Worm (Caenorhabditis elegans) whole organism, young adult: Measurements from ENCODE around the gene mdf-2.

Source experiments
- B0261.1 ChIP-seq: sonication (generic microtip); optimal IDR thresholded peaks from 2 replicates; lab custom pipeline; 2016; ENCODE audit warnings: mild to moderate bottlenecking, missing genetic modification characterization, moderate library complexity, missing compliant biosample characterization
- D2030.7 ChIP-seq: fragments of 200-800 bp; sonication (Bioruptor generic); IDR thresholded peaks from 2 replicates; pipeline ENCODE4 v1.3.6; 2022; ENCODE audit warnings: missing genetic modification reagents, missing genetic modification characterization, missing compliant biosample characterization
- F22D6.2 ChIP-seq: sonication (generic microtip); optimal IDR thresholded peaks from 2 replicates; lab custom pipeline; 2016; ENCODE audit warnings: mild to moderate bottlenecking, missing genetic modification characterization, missing compliant biosample characterization
- F33H1.4 ChIP-seq: fragments of 200-800 bp; sonication (Bioruptor generic); IDR thresholded peaks from 2 replicates; pipeline ENCODE4 v1.3.6; 2022; ENCODE audit warnings: missing genetic modification reagents, missing genetic modification characterization, missing compliant biosample characterization
- F37B4.10 ChIP-seq: fragments of 200-800 bp; sonication (Bioruptor generic); IDR thresholded peaks from 2 replicates; pipeline ENCODE4 v1.3.6; 2022; ENCODE audit warnings: missing genetic modification characterization, missing compliant biosample characterization
- F52B5.7 ChIP-seq: sonication (generic microtip); optimal IDR thresholded peaks from 2 replicates; lab custom pipeline; 2016; ENCODE audit warnings: mild to moderate bottlenecking, missing genetic modification characterization, missing compliant biosample characterization
- F55B11.4 ChIP-seq: sonication (generic microtip); optimal IDR thresholded peaks from 2 replicates; lab custom pipeline; 2016; ENCODE audit warnings: missing compliant biosample characterization, missing genetic modification characterization, borderline replicate concordance; ENCODE audit not compliant: insufficient read depth
- F57C9.4 ChIP-seq: sonication (generic microtip); optimal IDR thresholded peaks from 2 replicates; lab custom pipeline; 2017; ENCODE audit warnings: mild to moderate bottlenecking, missing genetic modification characterization, missing compliant biosample characterization
- K11D2.4 ChIP-seq: fragments of 200-800 bp; sonication (Bioruptor generic); IDR thresholded peaks from 2 replicates; pipeline ENCODE4 v1.3.6; 2022; ENCODE audit warnings: missing genetic modification reagents, missing genetic modification characterization, missing compliant biosample characterization
- K12H6.12 ChIP-seq: fragments of 200-800 bp; sonication (Bioruptor generic); optimal IDR thresholded peaks from 2 replicates; lab custom pipeline; 2018; ENCODE audit warnings: mild to moderate bottlenecking, missing genetic modification characterization, missing compliant biosample characterization
- Y53G8AR.9 ChIP-seq: fragments of 200-800 bp; sonication (Bioruptor generic); conservative IDR thresholded peaks from 2 replicates; pipeline ENCODE4 v1.3.6; 2022; ENCODE audit warnings: missing genetic modification reagents, missing genetic modification characterization, missing compliant biosample characterization
- Y56A3A.18 ChIP-seq: fragments of 200-800 bp; sonication (Bioruptor generic); IDR thresholded peaks from 2 replicates; pipeline ENCODE4 v1.3.6; 2022; ENCODE audit warnings: missing genetic modification reagents, missing genetic modification characterization, missing compliant biosample characterization
- Y67H2A.10 ChIP-seq: fragments of 200-800 bp; sonication (Bioruptor generic); conservative IDR thresholded peaks from 2 replicates; pipeline ENCODE4 v1.3.6; 2022; ENCODE audit warnings: missing genetic modification reagents, missing genetic modification characterization, missing compliant biosample characterization
- Y79H2A.3 ChIP-seq: fragments of 200-800 bp; sonication (Bioruptor generic); conservative IDR thresholded peaks from 2 replicates; pipeline ENCODE4 v1.3.6; 2022; ENCODE audit warnings: missing genetic modification reagents, missing genetic modification characterization, missing compliant biosample characterization
- Y95B8A.8 ChIP-seq: fragments of 200-800 bp; sonication (Bioruptor generic); IDR thresholded peaks from 2 replicates; pipeline ENCODE4 v1.3.6; 2022; ENCODE audit warnings: missing genetic modification reagents, missing genetic modification characterization, missing compliant biosample characterization
- aptf-2 ChIP-seq: fragments of 200-800 bp; sonication (Bioruptor generic); conservative IDR thresholded peaks from 2 replicates; pipeline ENCODE4 v1.3.6; 2022; ENCODE audit warnings: missing genetic modification reagents, missing genetic modification characterization, missing compliant biosample characterization
- atf-7 ChIP-seq: sonication (generic microtip); optimal IDR thresholded peaks from 2 replicates; lab custom pipeline; 2017; ENCODE audit warnings: mild to moderate bottlenecking, missing genetic modification characterization, missing compliant biosample characterization
- athp-1 ChIP-seq: sonication (generic microtip); optimal IDR thresholded peaks from 2 replicates; lab custom pipeline; 2017; ENCODE audit warnings: mild to moderate bottlenecking, missing genetic modification characterization, missing compliant biosample characterization
- attf-5 ChIP-seq: fragments of 200-800 bp; sonication (Bioruptor generic); optimal IDR thresholded peaks from 2 replicates; lab custom pipeline; 2018; ENCODE audit warnings: mild to moderate bottlenecking, missing genetic modification characterization, missing compliant biosample characterization
- attf-6 ChIP-seq: fragments of 200-800 bp; sonication (Bioruptor generic); IDR thresholded peaks from 2 replicates; pipeline ENCODE4 v1.3.6; 2022; ENCODE audit warnings: missing genetic modification reagents, missing genetic modification characterization, missing compliant biosample characterization
- cebp-1 ChIP-seq, 2 experiments: fragments of 200-800 bp in 1 of 2; sonication (Bioruptor generic) in 1 of 2; sonication (generic microtip) in 1 of 2; IDR thresholded peaks in 1 of 2; optimal IDR thresholded peaks in 1 of 2; 2 replicates each; pipeline versions ENCODE4 v1.3.6 to Lab custom; 2017 to 2022; ENCODE audit warnings: missing compliant biosample characterization in 2 of 2, missing genetic modification characterization in 2 of 2, mild to moderate bottlenecking in 1 of 2, missing genetic modification reagents in 1 of 2, moderate library complexity in 1 of 2
- ceh-27 ChIP-seq: fragments of 200-800 bp; sonication (Bioruptor generic); optimal IDR thresholded peaks from 2 replicates; lab custom pipeline; 2018; ENCODE audit warnings: mild to moderate bottlenecking, missing genetic modification characterization, moderate library complexity, missing compliant biosample characterization
- ceh-91 ChIP-seq: fragments of 200-800 bp; sonication (Bioruptor generic); IDR thresholded peaks from 2 replicates; pipeline ENCODE4 v1.3.6; 2022; ENCODE audit warnings: missing genetic modification reagents, missing genetic modification characterization, missing compliant biosample characterization
- chd-7 ChIP-seq: sonication (generic microtip); optimal IDR thresholded peaks from 2 replicates; lab custom pipeline; 2016; ENCODE audit warnings: mild to moderate bottlenecking, missing genetic modification characterization, moderate library complexity, missing compliant biosample characterization
- die-1 ChIP-seq: sonication (generic microtip); optimal IDR thresholded peaks from 2 replicates; lab custom pipeline; 2016; ENCODE audit warnings: missing genotype, mild to moderate bottlenecking, missing genetic modification characterization, missing compliant biosample characterization
- efl-1 ChIP-seq: fragments of 150-350 bp; optimal IDR thresholded peaks from 2 replicates; lab custom pipeline; 2014; ENCODE audit warnings: missing biosample characterization, missing genetic modification reagents, missing genetic modification characterization
- egl-18 ChIP-seq: fragments of 200-800 bp; sonication (Bioruptor generic); IDR thresholded peaks from 2 replicates; pipeline ENCODE4 v1.3.6; 2022; ENCODE audit warnings: missing genetic modification reagents, missing genetic modification characterization, missing compliant biosample characterization
- egl-44 ChIP-seq: fragments of 200-800 bp; sonication (Bioruptor generic); IDR thresholded peaks from 2 replicates; pipeline ENCODE4 v1.3.6; 2022; ENCODE audit warnings: missing genetic modification reagents, missing genetic modification characterization, missing compliant biosample characterization
- egrh-3 ChIP-seq: fragments of 200-800 bp; sonication (Bioruptor generic); IDR thresholded peaks from 2 replicates; pipeline ENCODE4 v1.3.6; 2022; ENCODE audit warnings: missing genetic modification reagents, missing genetic modification characterization, missing compliant biosample characterization
- gei-17 ChIP-seq: fragments of 200-800 bp; sonication (Bioruptor generic); optimal IDR thresholded peaks from 2 replicates; lab custom pipeline; 2018; ENCODE audit warnings: mild to moderate bottlenecking, missing genetic modification characterization, missing compliant biosample characterization
- let-526 ChIP-seq: fragments of 200-800 bp; sonication (Bioruptor generic); IDR thresholded peaks from 2 replicates; pipeline ENCODE4 v1.3.6; 2022; ENCODE audit warnings: missing genetic modification reagents, missing genetic modification characterization, missing compliant biosample characterization
- lin-26 ChIP-seq: fragments of 200-800 bp; sonication (Bioruptor generic); IDR thresholded peaks from 2 replicates; pipeline ENCODE4 v1.3.6; 2022; ENCODE audit warnings: missing genetic modification reagents, missing genetic modification characterization, missing compliant biosample characterization
- lin-35 ChIP-seq, 3 experiments: fragments of 150-350 bp in 2 of 3; sonication (generic microtip) in 1 of 3; optimal IDR thresholded peaks; 2 replicates each; lab custom pipeline; 2014 to 2018; ENCODE audit warnings: missing biosample characterization in 3 of 3, missing genetic modification characterization in 3 of 3, missing genetic modification reagents in 3 of 3
- lin-40 ChIP-seq: sonication (generic microtip); optimal IDR thresholded peaks from 2 replicates; lab custom pipeline; 2016; ENCODE audit warnings: missing genetic modification characterization, mild to moderate bottlenecking, missing compliant biosample characterization, missing genotype, missing genetic modification reagents
- lir-1 ChIP-seq: fragments of 200-800 bp; sonication (Bioruptor generic); conservative IDR thresholded peaks from 2 replicates; pipeline ENCODE4 v1.3.6; 2022; ENCODE audit warnings: missing genetic modification reagents, missing genetic modification characterization, missing compliant biosample characterization
- madf-10 ChIP-seq: sonication (generic microtip); optimal IDR thresholded peaks from 2 replicates; lab custom pipeline; 2016; ENCODE audit warnings: mild to moderate bottlenecking, missing genetic modification characterization, missing compliant biosample characterization
- nfya-1 ChIP-seq: sonication (generic microtip); optimal IDR thresholded peaks from 2 replicates; lab custom pipeline; 2017; ENCODE audit warnings: antibody characterized with exemption, missing compliant biosample characterization, missing genetic modification characterization, borderline replicate concordance; ENCODE audit not compliant: insufficient read depth
- nhr-179 ChIP-seq: sonication (generic microtip); optimal IDR thresholded peaks from 2 replicates; lab custom pipeline; 2016; ENCODE audit warnings: mild to moderate bottlenecking, missing genetic modification characterization, missing compliant biosample characterization
- nhr-90 ChIP-seq: sonication (generic microtip); optimal IDR thresholded peaks from 2 replicates; lab custom pipeline; 2016; ENCODE audit warnings: missing genotype, mild to moderate bottlenecking, missing genetic modification characterization, missing compliant biosample characterization
- sdz-38 ChIP-seq: sonication (generic microtip); optimal IDR thresholded peaks from 2 replicates; lab custom pipeline; 2016; ENCODE audit warnings: missing genotype, missing genetic modification characterization, missing compliant biosample characterization
- snpc-1.1 ChIP-seq: sonication (generic microtip); optimal IDR thresholded peaks from 2 replicates; lab custom pipeline; 2017; ENCODE audit warnings: missing genetic modification characterization, mild to moderate bottlenecking, missing compliant biosample characterization, antibody characterized with exemption, moderate library complexity, missing genotype, missing genetic modification reagents; ENCODE audit not compliant: insufficient read depth
- unc-130 ChIP-seq: sonication (generic microtip); optimal IDR thresholded peaks from 2 replicates; lab custom pipeline; 2016; ENCODE audit warnings: missing genetic modification reagents, missing genetic modification characterization, missing compliant biosample characterization
- xnd-1 ChIP-seq: sonication (generic microtip); optimal IDR thresholded peaks from 2 replicates; lab custom pipeline; 2016; ENCODE audit warnings: missing genotype, missing genetic modification reagents, missing genetic modification characterization, missing compliant biosample characterization
- ztf-18 ChIP-seq: sonication (generic microtip); optimal IDR thresholded peaks from 2 replicates; lab custom pipeline; 2016; ENCODE audit warnings: missing genotype, mild to moderate bottlenecking, missing genetic modification characterization, missing compliant biosample characterization
- ztf-26 ChIP-seq: sonication (generic microtip); optimal IDR thresholded peaks from 2 replicates; lab custom pipeline; 2017; ENCODE audit warnings: missing genetic modification characterization, missing compliant biosample characterization
- ztf-3 ChIP-seq: fragments of 200-800 bp; sonication (Bioruptor generic); optimal IDR thresholded peaks from 2 replicates; lab custom pipeline; 2018; ENCODE audit warnings: mild to moderate bottlenecking, missing genetic modification characterization, missing compliant biosample characterization

mdf-2 gene

DNA sequence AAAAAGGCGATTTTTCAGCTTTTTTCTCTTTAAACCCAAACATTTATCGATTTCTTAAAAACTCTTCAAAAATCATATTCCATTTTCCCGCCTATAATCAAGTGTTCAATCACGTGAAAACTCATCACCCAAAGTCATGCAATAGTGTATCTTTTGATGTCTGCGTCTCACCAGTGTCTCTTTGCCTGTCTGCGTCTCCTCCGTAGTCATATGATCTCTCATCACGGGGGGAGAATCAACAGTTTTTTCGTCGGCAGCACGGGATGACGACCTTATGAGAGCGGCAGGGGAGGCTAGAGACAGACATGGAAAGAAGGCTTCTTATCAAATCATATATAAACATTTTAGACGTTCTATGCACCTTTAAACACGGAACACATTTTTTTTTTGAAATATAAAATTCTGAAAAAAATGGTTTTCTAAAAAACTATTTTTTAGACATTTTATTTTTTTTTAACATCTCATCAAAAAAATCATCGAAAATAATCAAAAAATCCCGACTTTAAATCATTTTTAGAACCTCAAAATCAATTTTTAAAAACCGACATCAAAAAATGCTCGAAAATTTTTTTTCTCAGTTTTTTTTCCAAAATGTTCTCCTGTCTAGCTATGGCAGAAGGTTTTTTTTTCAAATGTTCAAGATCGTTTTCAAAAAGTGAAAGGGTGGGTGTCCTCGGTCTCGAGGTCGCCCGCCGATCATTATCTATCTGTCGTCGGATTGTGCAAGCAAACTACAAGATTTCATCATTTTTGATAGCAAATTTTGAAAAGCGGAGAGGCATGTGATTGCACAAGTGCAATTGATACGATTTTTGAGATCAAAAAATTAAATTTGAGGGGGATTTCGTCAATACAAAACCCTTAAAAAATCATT is 38.7 kb downstream of the mdf-2 start (continued):
- peak; percentile 99 for TF ChIP-seq attf-5 (GFP tag; lab: Kevin White, UChicago)
- TF ChIP-seq atf-7 (tag; lab: Kevin White, UChicago), result peak; percentile 98
- peak; percentile 93 for TF ChIP-seq K12H6.12 (tag; lab: Kevin White, UChicago)
- peak; percentile 75 for TF ChIP-seq F57C9.4
- TF ChIP-seq nfya-1 (tag; lab: Kevin White, UChicago), result no peak
- peak; percentile 89 for TF ChIP-seq nhr-90
- TF ChIP-seq ztf-26 (tag; lab: Kevin White, UChicago), result peak; percentile 97
- peak; percentile 89 for TF ChIP-seq cebp-1 (GFP tag; IDR thresholded peaks at IDR 0.05; lab: Robert Waterston, UW)
- peak; percentile 97 for TF ChIP-seq cebp-1 (tag; optimal IDR thresholded peaks at IDR 0.05; lab: Kevin White, UChicago)
- no peak for TF ChIP-seq snpc-1.1
- peak; percentile 98 for TF ChIP-seq Y67H2A.10 (GFP tag; lab: Robert Waterston, UW)
- TF ChIP-seq gei-17 (GFP tag; lab: Kevin White, UChicago), result peak; percentile 88
- no peak for TF ChIP-seq F55B11.4 (tag; lab: Kevin White, UChicago)
- peak; percentile 88 for TF ChIP-seq lin-26 (GFP tag; lab: Robert Waterston, UW)
- TF ChIP-seq F52B5.7 (tag; lab: Kevin White, UChicago), result peak; percentile 92
- no peak for TF ChIP-seq sdz-38
- peak; percentile 19 for TF ChIP-seq B0261.1
- peak; percentile 44; the same call in 1 of the 2 replicates for TF ChIP-seq egrh-3 (GFP tag; lab: Robert Waterston, UW)
- peak; percentile 97 for TF ChIP-seq K11D2.4
- peak; percentile 62 for TF ChIP-seq attf-6 (GFP tag; lab: Robert Waterston, UW)
- TF ChIP-seq ztf-3 (GFP tag; lab: Kevin White, UChicago), result peak; percentile 92
- TF ChIP-seq Y79H2A.3 (GFP tag; lab: Robert Waterston, UW), result peak; percentile 71; the same call in 1 of the 2 replicates
- TF ChIP-seq egl-44 (GFP tag; lab: Robert Waterston, UW), result peak; percentile 93
- TF ChIP-seq ceh-27 (GFP tag; lab: Kevin White, UChicago), result peak; percentile 94
- peak; percentile 49 for TF ChIP-seq efl-1 (GFP tag; lab: Kevin White, UChicago)
- TF ChIP-seq F37B4.10 (GFP tag; lab: Robert Waterston, UW), result peak; percentile 97
- peak; percentile 99 for TF ChIP-seq let-526
- peak; percentile 65 for TF ChIP-seq F33H1.4 (GFP tag; lab: Robert Waterston, UW)
- TF ChIP-seq egl-18 (GFP tag; lab: Robert Waterston, UW), result peak; percentile 84
- peak in 1 of 3 experiments; percentile 87 for TF ChIP-seq lin-35 (GFP tag; optimal IDR thresholded peaks at IDR 0.05; lab: Kevin White, UChicago)
- peak; percentile 97 for TF ChIP-seq lin-40 (tag; lab: Kevin White, UChicago)
- TF ChIP-seq ztf-18, result peak; percentile 68
- TF ChIP-seq nhr-179 (tag; lab: Kevin White, UChicago), result no peak
- TF ChIP-seq aptf-2 (GFP tag; lab: Robert Waterston, UW), result peak; percentile 54; the same call in 1 of the 2 replicates
- peak; percentile 70 for TF ChIP-seq die-1 (tag; lab: Kevin White, UChicago)
- TF ChIP-seq Y56A3A.18 (GFP tag; lab: Robert Waterston, UW), result peak; percentile 96
- peak; percentile 96 for TF ChIP-seq lir-1 (GFP tag; lab: Robert Waterston, UW)
- TF ChIP-seq unc-130 (GFP tag; lab: Kevin White, UChicago), result no peak
- TF ChIP-seq xnd-1 (tag; lab: Kevin White, UChicago), result no peak
- peak; percentile 97 for TF ChIP-seq athp-1 (tag; lab: Kevin White, UChicago)
- TF ChIP-seq F22D6.2 (tag; lab: Kevin White, UChicago), result peak; percentile 94
- peak; percentile 51 for TF ChIP-seq ceh-91 (GFP tag; lab: Robert Waterston, UW)
- peak; percentile 90 for TF ChIP-seq Y95B8A.8 (GFP tag; lab: Robert Waterston, UW)
- TF ChIP-seq madf-10 (tag; lab: Kevin White, UChicago), result peak; percentile 92
- TF ChIP-seq Y53G8AR.9 (GFP tag; lab: Robert Waterston, UW), result peak; percentile 97
- no peak for TF ChIP-seq D2030.7 (GFP tag; lab: Robert Waterston, UW)
- peak; percentile 98 for TF ChIP-seq chd-7 (tag; lab: Kevin White, UChicago)
